Fruit fly (Drosophila melanogaster): ENCODE measurements around the gene cmet.

The cmet gene

DNA sequence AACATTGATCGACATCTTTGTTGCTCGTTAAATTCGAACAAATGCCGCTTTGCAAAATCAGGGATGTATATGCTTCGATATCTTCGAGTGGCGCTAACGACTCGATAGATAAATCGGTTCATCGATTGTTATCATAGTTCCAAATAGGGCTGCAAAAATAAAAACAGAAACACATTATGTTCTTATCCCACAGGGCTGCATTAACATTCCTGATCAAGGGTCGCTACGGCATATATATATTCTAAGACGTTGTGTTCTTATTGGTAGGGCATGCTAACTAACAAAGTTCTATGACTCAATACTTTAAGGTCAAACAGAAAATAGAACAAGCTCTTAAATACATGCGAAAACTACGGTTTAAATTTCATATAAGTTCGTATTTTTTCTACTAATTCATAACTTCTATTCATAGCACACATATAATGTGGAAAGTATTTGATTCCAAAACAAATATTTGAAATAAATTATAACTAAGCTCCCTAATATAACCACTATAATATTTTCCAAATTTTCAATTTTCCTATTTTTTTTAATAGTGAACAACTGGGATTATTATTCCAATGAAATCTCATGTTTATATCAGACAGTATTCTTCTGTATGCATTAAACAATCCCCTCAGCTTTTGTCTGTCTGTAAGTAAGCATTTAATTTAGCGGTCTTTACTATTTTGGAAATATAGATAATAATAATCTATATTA lies at the start of gene cmet:
Gene cmet, minus strand, starts transcription at position 70 of the 699 bp plus-strand sequence.
- TF ChIP-seq CG17801 (GFP tag; optimal IDR thresholded peaks at IDR 0.05; ENCODE audit: partially characterized antibody), result no peak

DNA sequence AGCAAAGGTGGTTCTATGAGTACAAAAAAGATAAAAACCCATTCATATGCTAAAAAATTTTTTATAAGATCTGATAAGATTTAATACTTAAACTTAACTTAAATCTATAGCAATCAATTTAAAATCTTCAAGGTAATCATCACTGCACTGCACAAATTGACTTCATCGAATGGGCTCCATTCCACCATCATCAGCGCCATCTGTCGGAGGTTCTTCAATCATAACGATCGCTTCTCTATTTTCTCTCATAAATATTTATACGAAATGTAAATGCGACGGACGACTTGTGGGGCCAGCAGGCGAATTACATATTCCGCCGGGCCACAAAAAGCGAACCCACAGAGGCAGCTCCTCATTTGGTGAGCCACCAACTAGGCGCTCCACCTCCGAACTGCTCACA lies 49.7 kb upstream of the cmet start:
- TF ChIP-seq CG17801 (GFP tag; optimal IDR thresholded peaks at IDR 0.05; ENCODE audit: partially characterized antibody), result no peak

DNA sequence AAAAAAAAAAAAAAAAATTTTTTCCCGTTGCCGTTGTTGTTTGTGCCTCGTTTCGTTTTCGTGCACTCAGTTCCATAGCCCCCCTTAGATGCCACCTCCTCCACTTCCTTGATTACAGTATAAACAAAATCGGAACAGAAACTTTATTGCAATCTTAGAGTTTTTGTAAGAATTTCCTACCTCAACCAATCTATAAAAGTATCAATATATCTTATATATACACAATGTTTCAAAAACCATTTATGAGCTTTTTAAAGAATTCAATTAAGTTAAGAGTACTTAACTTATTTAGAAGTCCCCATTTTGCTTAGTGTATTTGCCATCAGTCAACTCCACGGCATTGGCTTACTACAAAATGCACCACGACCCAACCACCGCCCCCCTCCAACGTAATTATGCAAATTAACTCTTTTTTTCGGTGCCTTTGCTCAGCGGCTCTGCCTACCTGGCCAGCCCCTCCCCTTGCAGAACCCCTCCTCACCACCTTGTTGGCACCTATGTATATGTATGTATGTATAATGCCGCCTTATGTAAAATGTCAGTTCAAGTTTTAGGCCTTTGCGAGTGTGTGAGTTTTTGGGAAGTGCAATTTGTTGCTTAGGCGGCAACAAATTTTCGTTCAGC lies 49.0 kb upstream of the cmet start:
- TF ChIP-seq CG17801 (GFP tag; optimal IDR thresholded peaks at IDR 0.05; ENCODE audit: partially characterized antibody), result no peak

DNA sequence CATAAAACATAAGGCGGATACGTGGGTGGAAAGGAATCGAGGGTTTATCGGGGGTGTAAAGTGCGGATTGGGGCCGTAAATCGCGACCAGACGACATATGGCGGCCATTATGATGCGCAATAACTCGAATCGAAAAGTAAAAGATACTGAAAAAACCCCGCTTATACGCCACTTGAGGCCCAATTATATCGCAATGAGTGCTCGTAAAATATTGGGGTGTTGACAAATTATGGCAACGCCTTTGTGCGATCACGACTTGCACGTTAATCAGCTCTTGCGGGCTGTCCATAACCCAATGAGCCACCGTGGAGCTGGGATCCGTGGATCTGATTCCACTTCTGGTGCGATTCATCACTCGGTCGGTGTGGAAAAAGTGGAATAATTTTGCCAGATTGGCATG lies 41.0 kb upstream of the cmet start:
- no peak for TF ChIP-seq CG17801 (GFP tag; optimal IDR thresholded peaks at IDR 0.05; ENCODE audit: partially characterized antibody)

- TF ChIP-seq CG17801 (GFP tag; optimal IDR thresholded peaks at IDR 0.05; ENCODE audit: partially characterized antibody), result no peak
These were observed 38.3 kb upstream of the cmet start for dm6 chr2L:11307072-11307471.

- TF ChIP-seq CG17801 (GFP tag; optimal IDR thresholded peaks at IDR 0.05; ENCODE audit: partially characterized antibody), result no peak
These were observed 37.3 kb upstream of the cmet start for dm6 chr2L:11306091-11306490.

DNA sequence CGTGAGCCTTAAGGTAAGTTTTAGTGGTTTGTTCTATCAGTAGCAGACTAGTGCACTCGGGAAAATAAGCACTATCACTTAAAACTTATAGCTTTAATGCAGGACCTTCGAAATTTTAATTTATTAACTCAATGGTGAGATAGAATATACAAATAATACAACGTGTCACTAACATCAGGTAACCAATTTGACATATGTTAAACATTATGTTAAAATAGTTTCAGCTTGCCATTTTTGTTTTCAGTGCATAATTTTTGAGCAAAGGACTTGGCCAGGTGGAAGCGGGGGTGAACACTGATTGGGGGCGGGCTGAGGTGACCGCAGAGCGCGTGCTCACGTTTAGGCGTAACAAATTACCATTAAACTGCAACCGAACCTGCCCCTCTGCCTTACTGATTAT lies 33.7 kb upstream of the cmet start:
- TF ChIP-seq CG17801 (GFP tag; optimal IDR thresholded peaks at IDR 0.05; ENCODE audit: partially characterized antibody), result no peak

- TF ChIP-seq CG17801 (GFP tag; optimal IDR thresholded peaks at IDR 0.05; ENCODE audit: partially characterized antibody), result no peak
These were observed 27.7 kb upstream of the cmet start for dm6 chr2L:11296483-11296882.

DNA sequence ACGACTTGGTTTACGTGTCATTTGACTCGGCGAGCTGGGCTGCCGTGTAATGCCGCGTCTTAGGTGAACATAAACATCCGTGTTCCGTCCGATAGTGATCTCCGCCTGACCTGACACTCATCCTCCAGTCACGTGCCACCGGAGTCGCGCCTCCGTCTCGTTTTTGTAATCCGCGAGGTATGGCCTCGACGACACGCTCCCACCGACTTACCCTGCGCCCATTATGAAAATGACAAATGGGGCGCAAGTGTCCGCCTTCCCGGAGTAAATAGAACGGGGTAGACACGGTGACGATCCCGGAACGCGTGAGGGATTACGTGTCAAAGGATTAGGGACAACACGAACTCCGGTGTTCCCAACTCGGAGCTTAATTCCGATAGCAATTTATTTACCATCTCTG lies 27.0 kb upstream of the cmet start:
- TF ChIP-seq CG17801 (GFP tag; optimal IDR thresholded peaks at IDR 0.05; ENCODE audit: partially characterized antibody), result no peak

dm6 chr2L:11285606-11286005 lies 16.8 kb upstream of the cmet start, which contains the start of gene Osi21:
Gene Osi21 (minus strand): TSS chr2L:11285706.
- TF ChIP-seq CG17801 (GFP tag; optimal IDR thresholded peaks at IDR 0.05; ENCODE audit: partially characterized antibody), result no peak

DNA sequence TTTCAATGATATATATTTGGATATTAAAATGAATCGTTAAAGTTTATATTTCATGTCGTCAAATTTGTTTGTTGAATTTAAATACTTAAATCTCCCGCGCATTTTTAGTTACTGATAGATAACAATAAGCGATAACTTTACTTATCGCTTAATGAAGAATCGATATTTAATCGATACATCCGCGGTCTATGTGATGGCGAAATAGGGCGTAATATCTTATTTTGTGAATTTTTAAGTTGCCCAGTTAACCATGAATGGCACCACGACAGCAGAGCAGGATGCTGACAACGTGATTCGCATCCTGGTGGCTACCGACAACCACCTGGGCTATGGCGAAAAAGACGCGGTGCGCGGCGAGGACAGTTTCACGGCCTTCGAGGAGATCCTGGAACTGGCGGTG lies 13.1 kb upstream of the cmet start, which contains the start of gene mre11:
Gene mre11, plus strand, starts transcription at position 161 of the 400 bp plus-strand sequence.
- TF ChIP-seq CG17801 (GFP tag; optimal IDR thresholded peaks at IDR 0.05; ENCODE audit: partially characterized antibody), result no peak

- TF ChIP-seq CG17801 (GFP tag; optimal IDR thresholded peaks at IDR 0.05; ENCODE audit: partially characterized antibody), result no peak
These were observed 11.3 kb upstream of the cmet start, which contains the start of gene Ppt2 for dm6 chr2L:11280090-11280489. Gene Ppt2 (plus strand): TSS chr2L:11280298.

DNA sequence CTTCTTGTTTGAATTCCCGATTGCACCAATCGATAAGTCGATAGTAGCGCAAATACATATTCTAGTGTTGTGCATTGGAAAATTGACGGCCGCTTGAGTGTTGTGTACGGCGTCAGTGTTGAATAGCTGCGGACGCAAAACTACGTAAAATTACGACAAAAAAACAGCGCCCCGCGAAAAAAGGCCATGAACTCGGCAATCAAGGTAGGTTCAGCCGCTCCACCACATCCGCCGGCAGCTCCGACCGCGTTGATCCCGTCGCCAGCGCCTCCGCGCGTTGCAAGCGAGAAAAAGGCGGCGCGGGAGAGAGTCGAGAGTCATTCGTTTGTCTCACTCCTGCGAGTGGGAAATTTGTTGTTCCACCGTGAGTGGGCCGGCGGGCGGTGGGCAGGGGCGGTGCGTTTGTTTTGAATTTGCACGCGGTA lies 9.1 kb upstream of the cmet start, which contains the start of gene CG33695:
Gene CG33695, plus strand, starts transcription at position 95 of the 425 bp plus-strand sequence.
- TF ChIP-seq CG17801 (GFP tag; optimal IDR thresholded peaks at IDR 0.05; ENCODE audit: partially characterized antibody), result peak; percentile 53

- TF ChIP-seq CG17801 (GFP tag; optimal IDR thresholded peaks at IDR 0.05; ENCODE audit: partially characterized antibody), result peak; percentile 71
These were observed 3.0 kb upstream of the cmet start for dm6 chr2L:11271622-11272282.

- no peak for TF ChIP-seq CG17801 (GFP tag; optimal IDR thresholded peaks at IDR 0.05; ENCODE audit: partially characterized antibody)
These were observed 797 bp upstream of the cmet start, which contains the start of gene cana for dm6 chr2L:11269632-11269965. Gene cana (plus strand): TSS chr2L:11269780.

DNA sequence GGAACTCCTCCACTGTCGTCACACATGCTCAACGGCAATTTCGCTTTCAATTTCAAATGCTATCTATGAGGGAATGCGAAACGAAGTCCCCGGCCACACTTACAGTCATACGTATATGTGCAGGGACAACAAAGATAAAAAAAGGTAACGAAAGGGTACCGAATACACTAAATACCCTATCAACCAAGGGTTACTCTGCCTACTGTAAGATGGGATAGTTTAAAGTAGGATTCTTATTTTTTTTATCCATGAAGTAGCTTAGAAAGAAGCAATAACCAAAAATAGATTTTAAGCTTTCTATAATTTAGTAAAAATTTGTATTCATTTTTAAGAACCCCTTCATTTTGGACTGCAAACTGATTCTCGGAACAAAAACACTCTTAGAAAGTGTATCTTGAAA lies 17.6 kb downstream of the cmet start:
- no peak for TF ChIP-seq CG17801 (GFP tag; optimal IDR thresholded peaks at IDR 0.05; ENCODE audit: partially characterized antibody)

Data from ovary, adult (tissue).